Fruit fly (Drosophila melanogaster): ENCODE data around the gene CG3857.

Gene CG3857

dm6 chrX:1947178-1947872 lies 7.5 kb upstream of the CG3857 start (continued):
- peak; percentile 50 for TF ChIP-seq sima (GFP tag; optimal IDR thresholded peaks at IDR 0.05)
- TF ChIP-seq ara (GFP tag; IDR thresholded peaks at IDR 0.05), result peak; percentile 98
- peak; percentile 3 for TF ChIP-seq Dp (GFP tag; optimal IDR thresholded peaks at IDR 0.05)
- TF ChIP-seq CG31224 (GFP tag; IDR thresholded peaks at IDR 0.05), result peak; percentile 75
- TF ChIP-seq CG7556 (GFP tag; optimal IDR thresholded peaks at IDR 0.05), result peak; percentile 97
- TF ChIP-seq Ptx1 (GFP tag; IDR thresholded peaks at IDR 0.05), result peak; percentile 93
- peak in 1 of 3 experiments; percentile 98 for TF ChIP-seq lola (GFP tag; optimal IDR thresholded peaks at IDR 0.05)
- TF ChIP-seq HLH4C (GFP tag; IDR thresholded peaks at IDR 0.05; ENCODE audit: partially characterized antibody), result no peak
- no peak for TF ChIP-seq zf30C (GFP tag; optimal IDR thresholded peaks at IDR 0.05)
- peak; percentile 96 for TF ChIP-seq CG4820 (GFP tag; optimal IDR thresholded peaks at IDR 0.05)
- TF ChIP-seq CG11247 (GFP tag; IDR thresholded peaks at IDR 0.05), result peak; percentile 91
- no peak for TF ChIP-seq usp (GFP tag; optimal IDR thresholded peaks at IDR 0.05)
- TF ChIP-seq ewg (GFP tag; optimal IDR thresholded peaks at IDR 0.05), result peak; percentile 96
- peak; percentile 99 for TF ChIP-seq CG18262 (tag; optimal IDR thresholded peaks at IDR 0.05)
- TF ChIP-seq az2 (GFP tag; optimal IDR thresholded peaks at IDR 0.05), result peak; percentile 99
- peak; percentile 62 for TF ChIP-seq psq (GFP tag; optimal IDR thresholded peaks at IDR 0.05)
- peak; percentile 95 for TF ChIP-seq Rx (GFP tag; IDR thresholded peaks at IDR 0.05)
- TF ChIP-seq Meics (GFP tag; optimal IDR thresholded peaks at IDR 0.05), result peak; percentile 84
- TF ChIP-seq CG9797 (GFP tag; optimal IDR thresholded peaks at IDR 0.05), result peak; percentile 57
- peak; percentile 85 for TF ChIP-seq mam (GFP tag; optimal IDR thresholded peaks at IDR 0.05)
- TF ChIP-seq CG3065 (GFP tag; optimal IDR thresholded peaks at IDR 0.05), result peak; percentile 85
- TF ChIP-seq Doc3 (GFP tag; IDR thresholded peaks at IDR 0.05; ENCODE audit: partially characterized antibody), result no peak
- TF ChIP-seq CG12219 (GFP tag; optimal IDR thresholded peaks at IDR 0.05), result peak; percentile 98
- TF ChIP-seq pfk (GFP tag; optimal IDR thresholded peaks at IDR 0.05), result no peak
- peak; percentile 97 for TF ChIP-seq ttk (GFP tag; IDR thresholded peaks at IDR 0.05)
- peak; percentile 97 for TF ChIP-seq CG10431 (GFP tag; optimal IDR thresholded peaks at IDR 0.05)
- TF ChIP-seq CG43689 (GFP tag; IDR thresholded peaks at IDR 0.05), result peak; percentile 87
- TF ChIP-seq Sox100B (GFP tag; optimal IDR thresholded peaks at IDR 0.05), result peak; percentile 97
- peak; percentile 97 for TF ChIP-seq chn (GFP tag; optimal IDR thresholded peaks at IDR 0.05)
- TF ChIP-seq gro (GFP tag; optimal IDR thresholded peaks at IDR 0.05), result peak; percentile 71
- no peak for TF ChIP-seq CG7963 (GFP tag; IDR thresholded peaks at IDR 0.05; ENCODE audit: partially characterized antibody)
- no peak for TF ChIP-seq fru (optimal IDR thresholded peaks at IDR 0.05)
- peak; percentile 91 for TF ChIP-seq CG12744 (GFP tag; optimal IDR thresholded peaks at IDR 0.05)
- peak; percentile 43 for TF ChIP-seq bigmax (GFP tag; optimal IDR thresholded peaks at IDR 0.05)
- TF ChIP-seq Doc2 (GFP tag; IDR thresholded peaks at IDR 0.05), result no peak
- peak; percentile 90 for TF ChIP-seq CG9437 (GFP tag; optimal IDR thresholded peaks at IDR 0.05)
- peak; percentile 95 for TF ChIP-seq jing (GFP tag; optimal IDR thresholded peaks at IDR 0.05)
- peak; percentile 95 for TF ChIP-seq en (GFP tag; optimal IDR thresholded peaks at IDR 0.05)
- peak; percentile 90 for TF ChIP-seq Neu2 (GFP tag; optimal IDR thresholded peaks at IDR 0.05; ENCODE audit: borderline replicate concordance)
- TF ChIP-seq bbx (GFP tag; IDR thresholded peaks at IDR 0.05; ENCODE audit: partially characterized antibody), result no peak
- TF ChIP-seq ase (GFP tag; IDR thresholded peaks at IDR 0.05), result peak; percentile 95
- TF ChIP-seq CG2875 (GFP tag; optimal IDR thresholded peaks at IDR 0.05), result peak; percentile 98
- TF ChIP-seq PHDP (tag; optimal IDR thresholded peaks at IDR 0.05), result peak; percentile 96
- peak; percentile 87 for TF ChIP-seq CG5180 (GFP tag; optimal IDR thresholded peaks at IDR 0.05)
- TF ChIP-seq lab (GFP tag; optimal IDR thresholded peaks at IDR 0.05), result peak; percentile 94
- TF ChIP-seq TFAM (GFP tag; optimal IDR thresholded peaks at IDR 0.05), result peak; percentile 92
- TF ChIP-seq CG2889 (GFP tag; IDR thresholded peaks at IDR 0.05), result peak; percentile 86
- TF ChIP-seq ato (GFP tag; IDR thresholded peaks at IDR 0.05; ENCODE audit: partially characterized antibody), result no peak
- TF ChIP-seq CG14441 (GFP tag; IDR thresholded peaks at IDR 0.05), result peak; percentile 91
- TF ChIP-seq ftz-f1 (GFP tag; optimal IDR thresholded peaks at IDR 0.05), result peak; percentile 19

Measured in whole organism, embryonic.